Worm (Caenorhabditis elegans) whole organism, L1 larva: ENCODE results near the gene hpo-10.

ENCODE experiments used
- C16A3.4 ChIP-seq: fragments of 150-350 bp; optimal IDR thresholded peaks from 2 replicates; lab custom pipeline; 2014; ENCODE audit warnings: missing biosample characterization, missing genetic modification characterization
- aha-1 ChIP-seq: fragments of 150-350 bp; optimal IDR thresholded peaks from 2 replicates; lab custom pipeline; 2014; ENCODE audit warnings: missing biosample characterization, missing genetic modification characterization
- alr-1 ChIP-seq: fragments of 200-800 bp; sonication (Bioruptor generic); optimal IDR thresholded peaks from 2 replicates; lab custom pipeline; 2018; ENCODE audit warnings: borderline replicate concordance, mild to moderate bottlenecking, missing genetic modification characterization, missing compliant biosample characterization
- aly-2 ChIP-seq: fragments of 150-350 bp; optimal IDR thresholded peaks from 2 replicates; lab custom pipeline; 2014; ENCODE audit warnings: missing biosample characterization, missing genetic modification characterization
- ama-1 ChIP-seq: fragments of 150-350 bp; optimal IDR thresholded peaks from 2 replicates; lab custom pipeline; 2014
- ceh-63 ChIP-seq: fragments of 200-800 bp; sonication (Bioruptor generic); optimal IDR thresholded peaks from 2 replicates; lab custom pipeline; 2018; ENCODE audit warnings: mild to moderate bottlenecking, missing genetic modification characterization, missing compliant biosample characterization
- ceh-8 ChIP-seq: fragments of 200-800 bp; sonication (Bioruptor generic); optimal IDR thresholded peaks from 2 replicates; lab custom pipeline; 2018; ENCODE audit warnings: mild to moderate bottlenecking, missing genetic modification characterization, moderate library complexity, missing compliant biosample characterization
- ceh-82 ChIP-seq, 3 experiments: fragments of 150-350 bp in 1 of 3; sonication (generic microtip) in 2 of 3; optimal IDR thresholded peaks; 2 replicates each; lab custom pipeline; 2014 to 2017; ENCODE audit warnings: missing biosample characterization in 3 of 3, missing genetic modification characterization in 3 of 3
- ceh-90 ChIP-seq: sonication (generic microtip); optimal IDR thresholded peaks from 2 replicates; lab custom pipeline; 2016; ENCODE audit warnings: missing genetic modification characterization, missing compliant biosample characterization
- dsc-1 ChIP-seq: sonication (generic microtip); optimal IDR thresholded peaks from 2 replicates; lab custom pipeline; 2016; ENCODE audit warnings: mild to moderate bottlenecking, missing genetic modification characterization, missing compliant biosample characterization
- efl-1 ChIP-seq, 4 experiments: fragments of 150-350 bp; optimal IDR thresholded peaks in 3 of 4; peaks in 1 of 4; 1 replicate in 1 of 4; 2 replicates in 3 of 4; lab custom pipeline; 2014; ENCODE audit warnings: missing biosample characterization in 2 of 4, missing genetic modification characterization in 2 of 4, missing genetic modification reagents in 2 of 4
- elt-2 ChIP-seq: sonication (generic microtip); optimal IDR thresholded peaks from 2 replicates; lab custom pipeline; 2016; ENCODE audit warnings: missing genetic modification characterization, mild to moderate bottlenecking, inconsistent platforms, missing compliant biosample characterization, missing genetic modification reagents
- elt-3 ChIP-seq, 6 experiments: fragments of 150-350 bp in 1 of 6; sonication (generic microtip); optimal IDR thresholded peaks; 2 replicates each; lab custom pipeline; 2017 to 2018; ENCODE audit warnings: missing biosample characterization in 6 of 6, missing genetic modification characterization in 6 of 6, inconsistent platforms in 1 of 6
- ets-5 ChIP-seq: fragments of 200-800 bp; sonication (Bioruptor generic); IDR thresholded peaks from 2 replicates; pipeline ENCODE4 v1.3.6; 2022; ENCODE audit warnings: missing genetic modification characterization, missing compliant biosample characterization
- fkh-10 ChIP-seq: sonication (generic microtip); optimal IDR thresholded peaks from 2 replicates; lab custom pipeline; 2017; ENCODE audit warnings: missing biosample characterization, missing genetic modification reagents, missing genetic modification characterization
- fkh-4 ChIP-seq: sonication (generic microtip); optimal IDR thresholded peaks from 2 replicates; lab custom pipeline; 2016; ENCODE audit warnings: missing compliant biosample characterization, missing genetic modification characterization, borderline replicate concordance
- irx-1 ChIP-seq: sonication (generic microtip); optimal IDR thresholded peaks from 2 replicates; lab custom pipeline; 2016; ENCODE audit warnings: missing genetic modification characterization, missing compliant biosample characterization
- isw-1 ChIP-seq: fragments of 200-800 bp; sonication (Bioruptor generic); IDR thresholded peaks from 2 replicates; pipeline ENCODE4 v1.3.6; 2022; ENCODE audit warnings: missing genetic modification characterization, missing compliant biosample characterization
- lin-14 ChIP-seq: fragments of 200-800 bp; sonication (Bioruptor generic); optimal IDR thresholded peaks from 2 replicates; lab custom pipeline; 2018; ENCODE audit warnings: mild to moderate bottlenecking, missing genetic modification characterization, moderate library complexity, missing compliant biosample characterization
- lin-35 ChIP-seq, 2 experiments: fragments of 150-350 bp; optimal IDR thresholded peaks; 2 replicates each; lab custom pipeline; 2014; ENCODE audit warnings: missing biosample characterization in 2 of 2, missing genetic modification characterization in 2 of 2, missing genetic modification reagents in 2 of 2
- lin-39 ChIP-seq: fragments of 150-350 bp; optimal IDR thresholded peaks from 2 replicates; lab custom pipeline; 2014; ENCODE audit warnings: missing biosample characterization, missing genetic modification reagents, missing genetic modification characterization
- lsy-2 ChIP-seq, 2 experiments: fragments of 150-350 bp; optimal IDR thresholded peaks; 2 replicates each; lab custom pipeline; 2014; ENCODE audit warnings: missing biosample characterization in 2 of 2, missing genetic modification characterization in 2 of 2
- mab-9 ChIP-seq: fragments of 200-800 bp; sonication (Bioruptor generic); IDR thresholded peaks from 2 replicates; pipeline ENCODE4 v1.3.6; 2022; ENCODE audit warnings: missing genetic modification reagents, missing genetic modification characterization, missing compliant biosample characterization
- mef-2 ChIP-seq: fragments of 150-350 bp; optimal IDR thresholded peaks from 2 replicates; lab custom pipeline; 2014; ENCODE audit warnings: missing biosample characterization, missing genetic modification characterization
- mep-1 ChIP-seq: fragments of 150-350 bp; optimal IDR thresholded peaks from 2 replicates; lab custom pipeline; 2014; ENCODE audit warnings: missing biosample characterization, missing genetic modification characterization
- nhr-11 ChIP-seq: fragments of 150-350 bp; optimal IDR thresholded peaks from 2 replicates; lab custom pipeline; 2014; ENCODE audit warnings: missing biosample characterization, missing genetic modification characterization
- nhr-12 ChIP-seq: sonication (generic microtip); optimal IDR thresholded peaks from 2 replicates; lab custom pipeline; 2017; ENCODE audit warnings: missing biosample characterization, missing genetic modification characterization
- nhr-19 ChIP-seq: fragments of 200-800 bp; sonication (Bioruptor generic); conservative IDR thresholded peaks from 2 replicates; pipeline ENCODE4 v1.3.6; 2022; ENCODE audit warnings: missing genetic modification characterization, missing compliant biosample characterization
- nhr-20 ChIP-seq: sonication (generic microtip); optimal IDR thresholded peaks from 2 replicates; lab custom pipeline; 2016; ENCODE audit warnings: mild to moderate bottlenecking, missing genetic modification characterization, missing compliant biosample characterization
- nhr-47 ChIP-seq: sonication (generic microtip); optimal IDR thresholded peaks from 2 replicates; lab custom pipeline; 2016; ENCODE audit warnings: mild to moderate bottlenecking, missing genetic modification characterization, moderate library complexity, missing compliant biosample characterization
- nhr-71 ChIP-seq: sonication (generic microtip); optimal IDR thresholded peaks from 2 replicates; lab custom pipeline; 2016; ENCODE audit warnings: mild to moderate bottlenecking, missing genetic modification characterization, moderate library complexity, missing compliant biosample characterization
- nhr-76 ChIP-seq: sonication (generic microtip); optimal IDR thresholded peaks from 2 replicates; lab custom pipeline; 2017; ENCODE audit warnings: missing biosample characterization, missing genetic modification characterization
- nhr-77 ChIP-seq: fragments of 150-350 bp; optimal IDR thresholded peaks from 2 replicates; lab custom pipeline; 2014; ENCODE audit warnings: missing biosample characterization, missing genetic modification characterization
- nhr-84 ChIP-seq: sonication (generic microtip); optimal IDR thresholded peaks from 2 replicates; lab custom pipeline; 2017; ENCODE audit warnings: missing biosample characterization, missing genetic modification characterization
- nhr-90 ChIP-seq: sonication (generic microtip); optimal IDR thresholded peaks from 2 replicates; lab custom pipeline; 2016; ENCODE audit warnings: mild to moderate bottlenecking, missing genetic modification characterization, missing compliant biosample characterization; ENCODE audit not compliant: poor library complexity
- pag-3 ChIP-seq: sonication (generic microtip); optimal IDR thresholded peaks from 2 replicates; lab custom pipeline; 2017; ENCODE audit warnings: missing genetic modification characterization, mild to moderate bottlenecking, missing compliant biosample characterization, antibody characterized with exemption, borderline replicate concordance; ENCODE audit not compliant: insufficient read depth
- pqm-1 ChIP-seq: sonication (generic microtip); optimal IDR thresholded peaks from 3 replicates; lab custom pipeline; 2017; ENCODE audit warnings: missing biosample characterization, missing genetic modification characterization
- rnt-1 ChIP-seq: sonication (generic microtip); optimal IDR thresholded peaks from 2 replicates; lab custom pipeline; 2016; ENCODE audit warnings: mild to moderate bottlenecking, missing genetic modification characterization, moderate library complexity, missing compliant biosample characterization
- skn-1 ChIP-seq: fragments of 150-350 bp; optimal IDR thresholded peaks from 2 replicates; lab custom pipeline; 2014; ENCODE audit warnings: missing biosample characterization, missing genetic modification characterization
- snpc-4 ChIP-seq: fragments of 150-350 bp; optimal IDR thresholded peaks from 2 replicates; lab custom pipeline; 2014; ENCODE audit warnings: missing biosample characterization, missing genetic modification characterization
- sptf-1 ChIP-seq: fragments of 150-350 bp; optimal IDR thresholded peaks from 2 replicates; lab custom pipeline; 2014; ENCODE audit warnings: missing biosample characterization, missing genetic modification characterization
- tbx-2 ChIP-seq: sonication (generic microtip); optimal IDR thresholded peaks from 2 replicates; lab custom pipeline; 2016; ENCODE audit warnings: missing genetic modification characterization, missing compliant biosample characterization
- unc-130 ChIP-seq: fragments of 150-350 bp; optimal IDR thresholded peaks from 2 replicates; lab custom pipeline; 2017; ENCODE audit warnings: missing biosample characterization, missing genetic modification characterization, inconsistent platforms
- vab-15 ChIP-seq: sonication (generic microtip); optimal IDR thresholded peaks from 2 replicates; lab custom pipeline; 2017; ENCODE audit warnings: missing genotype, mild to moderate bottlenecking, missing genetic modification characterization, missing compliant biosample characterization
- xbp-1 ChIP-seq: sonication (generic microtip); optimal IDR thresholded peaks from 2 replicates; lab custom pipeline; 2016; ENCODE audit warnings: missing genetic modification characterization, missing compliant biosample characterization
- zip-4 ChIP-seq: fragments of 200-800 bp; sonication (Bioruptor generic); optimal IDR thresholded peaks from 2 replicates; lab custom pipeline; 2018; ENCODE audit warnings: mild to moderate bottlenecking, missing genetic modification characterization, moderate library complexity, missing compliant biosample characterization
- ztf-11 ChIP-seq, 2 experiments: sonication (generic microtip); optimal IDR thresholded peaks; 2 replicates each; lab custom pipeline; 2016 to 2017; ENCODE audit warnings: missing genetic modification characterization in 2 of 2, missing biosample characterization in 1 of 2, missing compliant biosample characterization in 1 of 2
- ztf-4 ChIP-seq: fragments of 150-350 bp; optimal IDR thresholded peaks from 2 replicates; lab custom pipeline; 2014; ENCODE audit warnings: missing biosample characterization, missing genetic modification characterization

hpo-10 gene

ce11 chrIII:5845483-5845882, 33.8 kb upstream of the hpo-10 start (continued):
- TF ChIP-seq skn-1 (tag; lab: Kevin White, UChicago) (peak; percentile 52), nhr-77 (tag; lab: Kevin White, UChicago) (no peak), nhr-71 (tag; lab: Kevin White, UChicago) (peak; percentile 88), ama-1 (no peak), pqm-1 (tag; lab: Kevin White, UChicago) (no peak), snpc-4 (no peak), lsy-2 (tag; optimal IDR thresholded peaks at IDR 0.05; lab: Kevin White, UChicago) (peak; percentile 45 to 87), unc-130 (tag; lab: Kevin White, UChicago) (peak; percentile 42), alr-1 (tag; lab: Kevin White, UChicago) (no peak), zip-4 (GFP tag; lab: Kevin White, UChicago) (no peak), ceh-8 (peak; percentile 12), pag-3 (peak; percentile 29), nhr-12 (tag; lab: Kevin White, UChicago) (no peak), C16A3.4 (tag; lab: Kevin White, UChicago) (peak; percentile 18), nhr-11 (tag; lab: Kevin White, UChicago) (peak; percentile 3), mep-1 (tag; lab: Kevin White, UChicago) (peak; percentile 82)

ce11 chrIII:5846412-5846811, 32.9 kb upstream of the hpo-10 start:
- TF ChIP-seq nhr-12 (tag; lab: Kevin White, UChicago) (no peak), fkh-10 (GFP tag; lab: Kevin White, UChicago) (peak; percentile 78), lsy-2 (tag; optimal IDR thresholded peaks at IDR 0.05; lab: Kevin White, UChicago) (peak in 1 of 2 experiments; percentile 5), nhr-90 (tag; lab: Kevin White, UChicago) (no peak), ceh-63 (GFP tag; lab: Kevin White, UChicago) (no peak), lin-14 (GFP tag; lab: Kevin White, UChicago) (peak; percentile 77), irx-1 (tag; lab: Kevin White, UChicago) (no peak), sptf-1 (no peak), nhr-47 (tag; lab: Kevin White, UChicago) (peak; percentile 11), vab-15 (tag; lab: Kevin White, UChicago) (no peak), nhr-71 (tag; lab: Kevin White, UChicago) (peak; percentile 20), ceh-82 (tag; optimal IDR thresholded peaks at IDR 0.05; lab: Kevin White, UChicago) (peak in 1 of 3 experiments; percentile 38), efl-1 (optimal IDR thresholded peaks at IDR 0.05; lab: Kevin White, UChicago) (no peak), efl-1 (GFP tag; optimal IDR thresholded peaks at IDR 0.05 in 1 of 2; lab: Kevin White, UChicago) (peak in 1 of 2 experiments; percentile 27), ztf-11 (tag; optimal IDR thresholded peaks at IDR 0.05; lab: Kevin White, UChicago) (no peak), lin-35 (GFP tag; optimal IDR thresholded peaks at IDR 0.05; lab: Kevin White, UChicago) (no peak), isw-1 (no peak)
- TF ChIP-seq, all 84 proteins: peak for 7

DNA sequence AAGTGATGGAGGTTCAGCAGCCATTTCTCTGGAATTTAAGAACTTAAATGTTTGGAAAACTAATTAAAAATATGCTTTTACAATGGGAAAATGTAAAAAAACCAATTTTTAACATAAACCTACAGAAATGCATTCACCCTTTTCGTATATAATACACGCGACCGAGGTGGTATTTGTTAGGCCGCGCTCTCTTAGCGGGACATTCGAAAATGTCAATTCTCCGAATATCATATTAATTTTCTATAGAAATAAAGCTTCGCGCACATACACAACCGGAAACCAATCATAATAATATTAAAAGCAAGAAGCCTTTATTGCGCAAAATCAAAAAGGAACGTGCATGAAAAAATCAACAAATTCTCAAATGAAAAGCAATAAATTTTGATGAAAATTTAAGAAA, 26.0 kb upstream of the hpo-10 start, which contains the start of gene ddx-23:
TSS of gene ddx-23 (minus strand) at position 30 of the 400 bp plus-strand sequence.
- TF ChIP-seq nhr-84 (tag; lab: Kevin White, UChicago), result no peak
- peak in 1 of 2 experiments; percentile 46 for TF ChIP-seq ztf-11 (tag; optimal IDR thresholded peaks at IDR 0.05; lab: Kevin White, UChicago)
- peak; percentile 45 for TF ChIP-seq ztf-4 (tag; lab: Kevin White, UChicago)
- no peak for TF ChIP-seq ets-5 (GFP tag; lab: Robert Waterston, UW)
- peak; percentile 19 for TF ChIP-seq elt-2 (tag; lab: Kevin White, UChicago)
- peak; percentile 55 for TF ChIP-seq nhr-47 (tag; lab: Kevin White, UChicago)
- TF ChIP-seq dsc-1 (tag; lab: Kevin White, UChicago), result peak; percentile 11
- 0 out of 2 replicates have a peak, but pooled peaks have one; percentile 6 for TF ChIP-seq mab-9 (GFP tag; lab: Robert Waterston, UW)
- no peak for TF ChIP-seq unc-130 (tag; lab: Kevin White, UChicago)
- TF ChIP-seq mef-2, result no peak
- TF ChIP-seq irx-1 (tag; lab: Kevin White, UChicago), result no peak
- no peak for TF ChIP-seq ceh-90
- TF ChIP-seq aly-2 (tag; lab: Kevin White, UChicago), result peak; percentile 70
- TF ChIP-seq ama-1, result peak; percentile 75
- TF ChIP-seq nhr-20 (tag; lab: Kevin White, UChicago), result peak; percentile 38
- no peak for TF ChIP-seq lin-14 (GFP tag; lab: Kevin White, UChicago)
- peak; percentile 16 for TF ChIP-seq xbp-1
- TF ChIP-seq fkh-4, result no peak
- peak; percentile 9 for TF ChIP-seq rnt-1 (tag; lab: Kevin White, UChicago)
- no peak for TF ChIP-seq snpc-4
- no peak for TF ChIP-seq lin-39 (tag; lab: Kevin White, UChicago)
- 0 out of 2 replicates have a peak, but pooled peaks have one; percentile 2 for TF ChIP-seq nhr-19
- TF ChIP-seq nhr-76 (tag; lab: Kevin White, UChicago), result no peak
- no peak for TF ChIP-seq elt-3 (tag; optimal IDR thresholded peaks at IDR 0.05; lab: Kevin White, UChicago)
- TF ChIP-seq lsy-2 (tag; optimal IDR thresholded peaks at IDR 0.05; lab: Kevin White, UChicago), result peak in 1 of 2 experiments; percentile 17
- TF ChIP-seq tbx-2 (tag; lab: Kevin White, UChicago), result no peak
- no peak for TF ChIP-seq aha-1 (tag; lab: Kevin White, UChicago)
